Fruit fly (Drosophila melanogaster) whole organism, embryonic: Measurements from ENCODE around the gene CG6040.

Experiments used
- Antp ChIP-seq: fragments of 200-800 bp; sonication (Bioruptor generic); optimal IDR thresholded peaks from 3 replicates; lab custom pipeline; 2016; ENCODE audit warnings: missing biosample characterization, missing genetic modification characterization
- Atf-2 ChIP-seq: fragments of 200-800 bp; sonication (Bioruptor generic); optimal IDR thresholded peaks from 2 replicates; lab custom pipeline; 2016; ENCODE audit warnings: missing biosample characterization, missing genetic modification characterization
- CG10366 ChIP-seq: fragments of 200-800 bp; sonication (Bioruptor generic); IDR thresholded peaks from 2 replicates; pipeline ENCODE4 v1.3.6; 2022; ENCODE audit warnings: missing biosample characterization, missing genetic modification characterization
- CG10462 ChIP-seq: fragments of 200-800 bp; sonication (Bioruptor generic); optimal IDR thresholded peaks from 2 replicates; lab custom pipeline; 2016; ENCODE audit warnings: missing biosample characterization, missing genetic modification characterization
- CG15011 ChIP-seq: fragments of 200-800 bp; sonication (Bioruptor generic); optimal IDR thresholded peaks from 3 replicates; lab custom pipeline; 2018; ENCODE audit warnings: missing biosample characterization, mild to moderate bottlenecking, missing genetic modification characterization
- CG1603 ChIP-seq: fragments of 200-800 bp; sonication (Bioruptor generic); optimal IDR thresholded peaks from 2 replicates; lab custom pipeline; 2019; ENCODE audit warnings: missing biosample characterization, mild to moderate bottlenecking, missing genetic modification characterization, moderate library complexity
- CG16863 ChIP-seq: fragments of 200-800 bp; sonication (Bioruptor generic); optimal IDR thresholded peaks from 3 replicates; lab custom pipeline; 2016; ENCODE audit warnings: missing biosample characterization, missing genetic modification characterization
- CG17829 ChIP-seq: fragments of 200-800 bp; optimal IDR thresholded peaks from 2 replicates; lab custom pipeline; 2019; ENCODE audit warnings: missing biosample characterization, mild to moderate bottlenecking, missing genetic modification characterization, moderate library complexity
- CG17912 ChIP-seq: fragments of 200-800 bp; sonication (Bioruptor generic); optimal IDR thresholded peaks from 2 replicates; lab custom pipeline; 2018; ENCODE audit warnings: missing biosample characterization, mild to moderate bottlenecking, missing genetic modification characterization
- CG18599 ChIP-seq: fragments of 200-800 bp; sonication (Bioruptor generic); optimal IDR thresholded peaks from 3 replicates; lab custom pipeline; 2017; ENCODE audit warnings: missing biosample characterization, missing genetic modification characterization, mild to moderate bottlenecking, moderate library complexity, missing genetic modification reagents
- CG18619 ChIP-seq: fragments of 200-800 bp; sonication (Bioruptor generic); optimal IDR thresholded peaks from 3 replicates; lab custom pipeline; 2017; ENCODE audit warnings: missing biosample characterization, mild to moderate bottlenecking, missing genetic modification characterization
- CG2875 ChIP-seq: fragments of 200-800 bp; sonication (Bioruptor generic); optimal IDR thresholded peaks from 2 replicates; lab custom pipeline; 2017; ENCODE audit warnings: missing biosample characterization, mild to moderate bottlenecking, missing genetic modification characterization, missing genetic modification reagents
- CG34422 ChIP-seq: fragments of 200-800 bp; sonication (Bioruptor generic); IDR thresholded peaks from 3 replicates; pipeline ENCODE4 v1.3.6; 2022; ENCODE audit warnings: missing biosample characterization, missing genetic modification characterization
- CG4707 ChIP-seq: fragments of 200-800 bp; sonication (Bioruptor generic); optimal IDR thresholded peaks from 2 replicates; lab custom pipeline; 2018; ENCODE audit warnings: missing biosample characterization, mild to moderate bottlenecking, missing genetic modification characterization, moderate library complexity
- CG6854 ChIP-seq: fragments of 200-800 bp; sonication (Bioruptor generic); optimal IDR thresholded peaks from 3 replicates; lab custom pipeline; 2017; ENCODE audit warnings: missing biosample characterization, mild to moderate bottlenecking, missing genetic modification characterization
- CG7357 ChIP-seq: fragments of 200-800 bp; sonication (Bioruptor generic); IDR thresholded peaks from 3 replicates; pipeline ENCODE4 v1.3.6; 2022; ENCODE audit warnings: missing biosample characterization, missing genetic modification characterization
- CG9932 ChIP-seq: fragments of 200-800 bp; sonication (Bioruptor generic); IDR thresholded peaks from 2 replicates; pipeline ENCODE4 v1.3.6; 2022; ENCODE audit warnings: missing biosample characterization, missing genetic modification characterization
- Chrac-16 ChIP-seq: fragments of 200-800 bp; sonication (Bioruptor generic); optimal IDR thresholded peaks from 3 replicates; lab custom pipeline; 2016; ENCODE audit warnings: missing biosample characterization, missing genetic modification characterization
- Dek ChIP-seq: fragments of 200-800 bp; sonication (Bioruptor generic); optimal IDR thresholded peaks from 3 replicates; lab custom pipeline; 2019; ENCODE audit warnings: missing biosample characterization, mild to moderate bottlenecking, missing genetic modification characterization, moderate library complexity
- Dref ChIP-seq: fragments of 200-800 bp; sonication (Bioruptor generic); IDR thresholded peaks from 2 replicates; pipeline ENCODE4 v1.3.6; 2022; ENCODE audit warnings: missing biosample characterization, missing genetic modification characterization
- E2f2 ChIP-seq: fragments of 200-800 bp; sonication (Bioruptor generic); IDR thresholded peaks from 2 replicates; pipeline ENCODE4 v1.3.6; 2022; ENCODE audit warnings: missing biosample characterization, missing genetic modification characterization
- NC2β ChIP-seq: fragments of 200-800 bp; sonication (Bioruptor generic); optimal IDR thresholded peaks from 2 replicates; lab custom pipeline; 2016; ENCODE audit warnings: missing biosample characterization, missing genetic modification characterization
- PHDP ChIP-seq: fragments of 200-800 bp; sonication (Bioruptor generic); optimal IDR thresholded peaks from 3 replicates; lab custom pipeline; 2018; ENCODE audit warnings: missing biosample characterization, mild to moderate bottlenecking, missing genetic modification characterization, moderate library complexity
- aop ChIP-seq: fragments of 200-800 bp; sonication (Bioruptor generic); IDR thresholded peaks from 2 replicates; pipeline ENCODE4 v1.3.6; 2022; ENCODE audit warnings: missing biosample characterization, missing genetic modification characterization
- ato ChIP-seq: fragments of 200-800 bp; sonication (Bioruptor generic); IDR thresholded peaks from 2 replicates; pipeline ENCODE4 v1.3.6; 2022; ENCODE audit warnings: missing biosample characterization, missing genetic modification characterization; ENCODE audit not compliant: partially characterized antibody
- bbx ChIP-seq: fragments of 200-800 bp; sonication (Bioruptor generic); IDR thresholded peaks from 2 replicates; pipeline ENCODE4 v1.3.6; 2022; ENCODE audit warnings: missing biosample characterization, missing genetic modification characterization; ENCODE audit not compliant: partially characterized antibody
- bigmax ChIP-seq: fragments of 200-800 bp; sonication (Bioruptor generic); optimal IDR thresholded peaks from 2 replicates; lab custom pipeline; 2018; ENCODE audit warnings: missing biosample characterization, mild to moderate bottlenecking, missing genetic modification characterization
- cas ChIP-seq: fragments of 200-800 bp; sonication (Bioruptor generic); IDR thresholded peaks from 2 replicates; pipeline ENCODE4 v1.3.6; 2022; ENCODE audit warnings: missing biosample characterization, missing genetic modification characterization
- caup ChIP-seq: fragments of 200-800 bp; sonication (Bioruptor generic); optimal IDR thresholded peaks from 3 replicates; lab custom pipeline; 2017; ENCODE audit warnings: missing biosample characterization, mild to moderate bottlenecking, missing genetic modification characterization, moderate library complexity; ENCODE audit not compliant: severe bottlenecking
- corto ChIP-seq: fragments of 200-800 bp; sonication (Bioruptor generic); optimal IDR thresholded peaks from 2 replicates; lab custom pipeline; 2016; ENCODE audit warnings: missing biosample characterization, mild to moderate bottlenecking, missing genetic modification characterization, moderate library complexity
- fd3F ChIP-seq: fragments of 200-800 bp; sonication (Bioruptor generic); optimal IDR thresholded peaks from 2 replicates; lab custom pipeline; 2018; ENCODE audit warnings: missing biosample characterization, mild to moderate bottlenecking, missing genetic modification characterization, moderate library complexity
- fd64A ChIP-seq: fragments of 200-800 bp; sonication (Bioruptor generic); optimal IDR thresholded peaks from 3 replicates; lab custom pipeline; 2018; ENCODE audit warnings: missing biosample characterization, mild to moderate bottlenecking, missing genetic modification characterization
- hkb ChIP-seq, 2 experiments: fragments of 200-800 bp in 1 of 2; fragments of >200 bp in 1 of 2; sonication (Bioruptor generic) in 1 of 2; IDR thresholded peaks in 1 of 2; optimal IDR thresholded peaks in 1 of 2; 2 replicates each; pipeline versions ENCODE4 v1.3.6 to Lab custom; 2017 to 2022; ENCODE audit warnings: missing biosample characterization in 1 of 2, missing genetic modification characterization in 1 of 2
- insv ChIP-seq, 2 experiments: fragments of 200-800 bp; sonication (Bioruptor generic); optimal IDR thresholded peaks; 3 replicates each; lab custom pipeline; 2016 to 2018; ENCODE audit warnings: missing biosample characterization in 2 of 2, missing genetic modification characterization in 2 of 2
- lab ChIP-seq: fragments of 200-800 bp; sonication (Bioruptor generic); optimal IDR thresholded peaks from 3 replicates; lab custom pipeline; 2017; ENCODE audit warnings: missing biosample characterization, missing genetic modification characterization, mild to moderate bottlenecking, moderate library complexity, missing genetic modification reagents
- nerfin-2 ChIP-seq: fragments of 200-800 bp; sonication (Bioruptor generic); IDR thresholded peaks from 2 replicates; pipeline ENCODE4 v1.3.6; 2022; ENCODE audit warnings: missing biosample characterization, missing genetic modification characterization; ENCODE audit not compliant: partially characterized antibody
- oc ChIP-seq: fragments of 200-800 bp; sonication (Bioruptor generic); optimal IDR thresholded peaks from 2 replicates; lab custom pipeline; 2018; ENCODE audit warnings: missing biosample characterization, mild to moderate bottlenecking, missing genetic modification characterization, moderate library complexity
- otp ChIP-seq: fragments of 200-800 bp; sonication (Bioruptor generic); IDR thresholded peaks from 3 replicates; pipeline ENCODE4, ENCODE4 v1.3.6; 2022; ENCODE audit warnings: missing biosample characterization, missing genetic modification characterization
- repo ChIP-seq: fragments of 200-800 bp; sonication (Bioruptor generic); optimal IDR thresholded peaks from 2 replicates; lab custom pipeline; 2016; ENCODE audit warnings: missing biosample characterization, missing genetic modification characterization
- slp2 ChIP-seq: fragments of 200-800 bp; sonication (Bioruptor generic); optimal IDR thresholded peaks from 2 replicates; lab custom pipeline; 2016; ENCODE audit warnings: missing biosample characterization, missing genetic modification characterization
- sna ChIP-seq: fragments of 200-800 bp; sonication (Bioruptor generic); IDR thresholded peaks from 2 replicates; pipeline ENCODE4 v1.3.6; 2022; ENCODE audit warnings: missing biosample characterization, missing genetic modification characterization; ENCODE audit not compliant: partially characterized antibody
- sob ChIP-seq: fragments of 200-800 bp; sonication (Bioruptor generic); IDR thresholded peaks from 2 replicates; pipeline ENCODE4 v1.3.6; 2022; ENCODE audit warnings: missing biosample characterization, missing genetic modification characterization
- stc ChIP-seq: fragments of 200-800 bp; sonication (Bioruptor generic); IDR thresholded peaks from 2 replicates; pipeline ENCODE4 v1.3.6; 2022; ENCODE audit warnings: missing biosample characterization, missing genetic modification characterization
- tll ChIP-seq, 2 experiments: fragments of 200-800 bp in 1 of 2; fragments of >200 bp in 1 of 2; sonication (Bioruptor generic) in 1 of 2; optimal IDR thresholded peaks; 2 replicates each; lab custom pipeline; 2017 to 2019; ENCODE audit warnings: missing biosample characterization in 2 of 2, missing genetic modification characterization in 2 of 2, mild to moderate bottlenecking in 1 of 2, moderate library complexity in 1 of 2
- toy ChIP-seq: fragments of 200-800 bp; sonication (Bioruptor generic); IDR thresholded peaks from 2 replicates; pipeline ENCODE4 v1.3.6; 2022; ENCODE audit warnings: missing biosample characterization, missing genetic modification characterization
- trh ChIP-seq: fragments of 200-800 bp; sonication (Bioruptor generic); optimal IDR thresholded peaks from 2 replicates; lab custom pipeline; 2016; ENCODE audit warnings: missing biosample characterization, missing genetic modification characterization
- unc-4 ChIP-seq: fragments of 200-800 bp; sonication (Bioruptor generic); IDR thresholded peaks from 2 replicates; pipeline ENCODE4 v1.3.6; 2022; ENCODE audit warnings: missing biosample characterization, missing genetic modification characterization; ENCODE audit not compliant: partially characterized antibody

CG6040 gene

dm6 chr3R:19163972-19164819 lies 67.4 kb downstream of the CG6040 start, which contains the start of gene sqz (continued):
- TF ChIP-seq CG6854 (GFP tag; lab: Kevin White, UChicago) (peak; percentile 61), Dref (GFP tag; lab: Robert Waterston, UW) (no peak), CG18619 (GFP tag; lab: Kevin White, UChicago) (no peak), hkb (optimal IDR thresholded peaks at IDR 0.05; lab: Kevin White, UChicago) (no peak), hkb (GFP tag; IDR thresholded peaks at IDR 0.05; lab: Robert Waterston, UW) (no peak; the same call in 1 of the 2 replicates), bbx (GFP tag; lab: Robert Waterston, UW) (peak; percentile 69), caup (peak; percentile 39), Chrac-16 (GFP tag; lab: Kevin White, UChicago) (no peak), sna (GFP tag; lab: Robert Waterston, UW) (peak; percentile 49; the same call in 1 of the 2 replicates), bigmax (GFP tag; lab: Kevin White, UChicago) (no peak), E2f2 (GFP tag; lab: Robert Waterston, UW) (peak; percentile 36; the same call in 1 of the 2 replicates), CG15011 (GFP tag; lab: Kevin White, UChicago) (no peak), insv (GFP tag; optimal IDR thresholded peaks at IDR 0.05; lab: Kevin White, UChicago) (no peak), cas (no peak), otp (GFP tag; lab: Robert Waterston, UW) (peak; percentile 8; the same call in 1 of the 3 replicates), Dek (no peak), CG16863 (no peak), trh (GFP tag; lab: Kevin White, UChicago) (no peak), stc (peak; percentile 30; the same call in 1 of the 2 replicates), PHDP (peak; percentile 18), CG34422 (peak; percentile 62; the same call in 1 of the 3 replicates), unc-4 (peak; percentile 50; the same call in 1 of the 2 replicates), repo (no peak), CG17912 (GFP tag; lab: Kevin White, UChicago) (no peak), CG10462 (GFP tag; lab: Kevin White, UChicago) (no peak), tll (GFP tag; optimal IDR thresholded peaks at IDR 0.05; lab: Kevin White, UChicago) (no peak), oc (tag; lab: Kevin White, UChicago) (peak; percentile 11), toy (GFP tag; lab: Robert Waterston, UW) (no peak), aop (GFP tag; lab: Robert Waterston, UW) (no peak), CG9932 (GFP tag; lab: Robert Waterston, UW) (no peak), CG1603 (tag; lab: Kevin White, UChicago) (no peak), slp2 (GFP tag; lab: Kevin White, UChicago) (no peak), lab (peak; percentile 37), CG4707 (peak; percentile 15), CG10366 (GFP tag; lab: Robert Waterston, UW) (no peak), Antp (GFP tag; lab: Kevin White, UChicago) (no peak), nerfin-2 (no peak), NC2β (GFP tag; lab: Kevin White, UChicago) (no peak), corto (peak; percentile 79), sob (GFP tag; lab: Robert Waterston, UW) (peak; percentile 43; the same call in 1 of the 2 replicates), Atf-2 (no peak), CG7357 (GFP tag; lab: Robert Waterston, UW) (no peak), CG2875 (GFP tag; lab: Kevin White, UChicago) (no peak), CG17829 (tag; lab: Kevin White, UChicago) (no peak), fd64A (no peak), fd3F (GFP tag; lab: Kevin White, UChicago) (no peak), CG18599 (GFP tag; lab: Kevin White, UChicago) (peak; percentile 25), ato (GFP tag; lab: Robert Waterston, UW) (no peak)
